Fruit fly (Drosophila melanogaster) S2 (cell line): ENCODE data around the gene lbl.

ENCODE experiments used
- CG8478 ChIP-seq: fragments of >200 bp; optimal IDR thresholded peaks from 2 replicates; lab custom pipeline; 2018
- CTCF ChIP-seq, 2 experiments: fragments of >200 bp; optimal IDR thresholded peaks; 2 replicates each; lab custom pipeline; 2018

The lbl gene

dm6 chr3R:21419258-21419657, 14.7 kb downstream of the lbl start:
- TF ChIP-seq CG8478 (lab: Kevin White, UChicago): no peak
- no peak for TF ChIP-seq CTCF (optimal IDR thresholded peaks at IDR 0.05; lab: Kevin White, UChicago)

- TF ChIP-seq CG8478 (lab: Kevin White, UChicago) (no peak), CTCF (optimal IDR thresholded peaks at IDR 0.05; lab: Kevin White, UChicago) (no peak)
These were observed 17.0 kb downstream of the lbl start for dm6 chr3R:21416888-21417287.

- TF ChIP-seq CTCF (optimal IDR thresholded peaks at IDR 0.05; lab: Kevin White, UChicago) (no peak), CG8478 (lab: Kevin White, UChicago) (no peak)
These were observed 18.8 kb downstream of the lbl start for dm6 chr3R:21415016-21415638.

dm6 chr3R:21414169-21414568, 19.8 kb downstream of the lbl start:
- TF ChIP-seq CTCF (optimal IDR thresholded peaks at IDR 0.05; lab: Kevin White, UChicago): no peak
- TF ChIP-seq CG8478 (lab: Kevin White, UChicago): no peak

- no peak for TF ChIP-seq CG8478 (lab: Kevin White, UChicago)
- no peak for TF ChIP-seq CTCF (optimal IDR thresholded peaks at IDR 0.05; lab: Kevin White, UChicago)
These were observed 25.1 kb downstream of the lbl start, which contains the start of gene CheB93b for dm6 chr3R:21408823-21409222. TSS of gene CheB93b (plus strand) at chr3R:21409123.

dm6 chr3R:21408372-21408771, 25.6 kb downstream of the lbl start:
- TF ChIP-seq CTCF (optimal IDR thresholded peaks at IDR 0.05; lab: Kevin White, UChicago): peak; percentile 98 to 99
- TF ChIP-seq CG8478 (lab: Kevin White, UChicago): no peak

DNA sequence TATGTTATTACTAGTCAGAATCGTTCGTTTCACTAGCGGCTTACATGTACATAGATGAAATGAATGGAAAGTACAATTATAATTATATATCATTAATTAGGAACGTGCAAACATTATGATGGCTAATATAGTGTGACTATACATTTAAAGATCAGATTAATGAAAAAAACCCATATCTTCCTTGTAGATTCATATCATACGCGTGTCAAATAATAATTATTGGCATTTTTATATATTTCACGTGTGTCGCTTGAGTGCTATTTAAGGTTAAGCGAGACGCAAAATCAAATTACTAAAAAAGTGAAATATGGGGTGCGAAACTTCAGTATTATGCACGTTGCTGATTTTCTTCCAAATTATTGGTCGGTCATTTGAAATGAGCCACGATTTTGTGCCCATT, 26.8 kb downstream of the lbl start, which contains the start of gene CheB93a:
Gene CheB93a (plus strand): TSS at position 301 of the 400 bp plus-strand sequence.
- TF ChIP-seq CG8478 (lab: Kevin White, UChicago) (no peak), CTCF (optimal IDR thresholded peaks at IDR 0.05; lab: Kevin White, UChicago) (no peak)

DNA sequence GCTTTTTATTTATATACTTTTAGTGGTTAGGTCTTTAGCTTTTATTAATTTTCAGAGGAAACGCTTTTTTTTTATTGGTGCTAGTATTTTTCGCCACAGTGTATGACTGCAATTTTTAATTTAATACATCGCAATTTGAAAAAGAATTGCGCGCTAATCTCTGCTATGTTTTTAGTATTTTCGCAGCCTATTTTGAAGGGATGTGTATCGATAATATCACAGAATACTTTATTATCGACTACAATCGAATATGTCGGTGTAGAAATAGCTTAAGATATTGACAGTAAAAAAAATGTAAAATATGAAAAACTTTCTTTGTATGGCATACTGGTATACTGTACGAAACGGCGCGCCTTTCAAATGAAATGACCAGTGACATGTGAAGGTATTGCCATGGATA, 27.2 kb downstream of the lbl start:
- no peak for TF ChIP-seq CG8478 (lab: Kevin White, UChicago)
- peak; percentile 29 to 43 for TF ChIP-seq CTCF (optimal IDR thresholded peaks at IDR 0.05; lab: Kevin White, UChicago)

DNA sequence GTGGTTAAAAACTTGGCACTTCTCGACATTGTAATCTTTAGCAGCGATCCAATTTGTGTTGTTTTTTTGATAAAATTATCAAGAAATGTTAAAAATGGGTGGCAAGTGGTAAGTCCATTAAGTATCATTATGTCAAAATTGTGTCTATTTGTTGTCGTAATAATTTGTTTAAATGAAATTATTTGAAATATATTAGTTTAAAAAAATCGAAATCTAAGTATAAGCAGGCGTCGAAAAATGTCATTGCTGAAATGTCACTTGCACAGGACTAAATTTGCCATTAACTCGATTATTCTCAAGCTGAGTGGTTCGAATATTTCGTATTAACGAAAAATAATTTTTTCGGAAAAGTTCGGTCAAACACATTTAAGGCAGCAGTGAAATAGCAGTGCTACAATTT, 30.5 kb downstream of the lbl start, which contains the start of gene CG7907:
Gene CG7907 (plus strand): TSS at position 301 of the 400 bp plus-strand sequence.
- TF ChIP-seq CTCF (optimal IDR thresholded peaks at IDR 0.05; lab: Kevin White, UChicago) (no peak), CG8478 (lab: Kevin White, UChicago) (no peak)

- TF ChIP-seq CTCF (optimal IDR thresholded peaks at IDR 0.05; lab: Kevin White, UChicago) (no peak), CG8478 (lab: Kevin White, UChicago) (no peak)
These were observed 34.3 kb downstream of the lbl start, which contains the start of gene Ugt49B2 for dm6 chr3R:21399642-21400041. TSS of gene Ugt49B2 (minus strand) at chr3R:21399742.

dm6 chr3R:21393005-21393729, 40.8 kb downstream of the lbl start:
- TF ChIP-seq CTCF (optimal IDR thresholded peaks at IDR 0.05; lab: Kevin White, UChicago) (no peak), CG8478 (lab: Kevin White, UChicago) (no peak)

dm6 chr3R:21392221-21392620, 41.7 kb downstream of the lbl start:
- TF ChIP-seq CTCF (optimal IDR thresholded peaks at IDR 0.05; lab: Kevin White, UChicago) (no peak), CG8478 (lab: Kevin White, UChicago) (no peak)

DNA sequence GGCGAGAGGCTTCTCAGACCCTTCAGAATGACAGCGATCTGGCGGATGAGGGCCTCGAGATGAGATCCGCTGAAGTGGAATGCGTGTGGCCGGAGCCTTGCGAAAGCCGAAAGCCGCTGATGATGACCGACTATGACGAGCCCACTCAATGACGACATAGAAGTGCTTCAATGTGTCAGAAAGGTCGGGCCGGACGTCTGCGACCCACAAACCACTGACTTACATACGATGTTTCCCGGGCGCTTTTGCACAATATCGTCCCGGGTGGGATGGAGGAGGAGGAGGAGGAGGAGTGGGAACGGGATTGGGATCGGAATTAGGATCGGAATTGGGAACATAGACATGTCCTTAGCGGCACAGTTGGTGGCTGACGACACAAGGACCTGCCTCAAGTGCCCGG, 43.0 kb downstream of the lbl start:
- TF ChIP-seq CG8478 (lab: Kevin White, UChicago) (no peak), CTCF (optimal IDR thresholded peaks at IDR 0.05; lab: Kevin White, UChicago) (no peak)

- TF ChIP-seq CG8478 (lab: Kevin White, UChicago): no peak
- TF ChIP-seq CTCF (optimal IDR thresholded peaks at IDR 0.05; lab: Kevin White, UChicago): no peak
These were observed 45.4 kb downstream of the lbl start, which contains the start of gene bap for dm6 chr3R:21388564-21388963. TSS of gene bap (plus strand) at chr3R:21388880.

dm6 chr3R:21387356-21387980, 46.5 kb downstream of the lbl start:
- TF ChIP-seq CG8478 (lab: Kevin White, UChicago) (no peak), CTCF (optimal IDR thresholded peaks at IDR 0.05; lab: Kevin White, UChicago) (no peak)
